Worm (Caenorhabditis elegans) whole organism, L4 larva: ENCODE results near the gene ndub-6.

ENCODE experiments used
- F10B5.3 ChIP-seq: sonication (generic microtip); optimal IDR thresholded peaks from 2 replicates; lab custom pipeline; 2016; ENCODE audit warnings: mild to moderate bottlenecking, missing genetic modification characterization, missing compliant biosample characterization
- F37D6.2 ChIP-seq: sonication (generic microtip); optimal IDR thresholded peaks from 2 replicates; lab custom pipeline; 2016; ENCODE audit warnings: mild to moderate bottlenecking, missing genetic modification characterization, missing compliant biosample characterization
- F44E2.7 ChIP-seq: fragments of 200-800 bp; sonication (Bioruptor generic); IDR thresholded peaks from 2 replicates; pipeline ENCODE4 v2.1.2; 2022; ENCODE audit warnings: missing genetic modification characterization, missing compliant biosample characterization
- F49E8.2 ChIP-seq: sonication (generic microtip); optimal IDR thresholded peaks from 2 replicates; lab custom pipeline; 2016; ENCODE audit warnings: missing compliant biosample characterization, mild to moderate bottlenecking, missing genetic modification characterization, borderline replicate concordance
- R02D3.7 ChIP-seq: fragments of 150-350 bp; sonication (generic microtip); optimal IDR thresholded peaks from 3 replicates; lab custom pipeline; 2014; ENCODE audit warnings: missing biosample characterization, missing genetic modification characterization
- T26A8.4 ChIP-seq: fragments of 200-800 bp; sonication (Bioruptor generic); IDR thresholded peaks from 2 replicates; pipeline ENCODE4 v1.3.6; 2022; ENCODE audit warnings: missing genetic modification characterization, missing compliant biosample characterization
- Y105C5A.15 ChIP-seq: fragments of 200-800 bp; sonication (Bioruptor generic); IDR thresholded peaks from 2 replicates; pipeline ENCODE4 v1.3.6; 2022; ENCODE audit warnings: missing genetic modification characterization, missing compliant biosample characterization
- Y5F2A.4 ChIP-seq: fragments of 200-800 bp; sonication (Bioruptor generic); optimal IDR thresholded peaks from 2 replicates; lab custom pipeline; 2018; ENCODE audit warnings: mild to moderate bottlenecking, missing genetic modification characterization, missing compliant biosample characterization
- Y75B8A.6 ChIP-seq: fragments of 200-800 bp; sonication (Bioruptor generic); IDR thresholded peaks from 2 replicates; pipeline ENCODE4 v1.3.6; 2022; ENCODE audit warnings: missing genetic modification reagents, missing genetic modification characterization, missing compliant biosample characterization
- ZK546.5 ChIP-seq, 2 experiments: sonication (generic microtip); optimal IDR thresholded peaks; 2 replicates each; lab custom pipeline; 2017; ENCODE audit warnings: missing biosample characterization in 2 of 2, missing genetic modification characterization in 2 of 2
- aha-1 ChIP-seq: fragments of 150-350 bp; peaks from one replicate; lab custom pipeline; 2014; ENCODE audit warnings: missing biosample characterization, missing genetic modification characterization
- attf-4 ChIP-seq: sonication (generic microtip); optimal IDR thresholded peaks from 3 replicates; lab custom pipeline; 2017; ENCODE audit warnings: missing biosample characterization, missing genetic modification characterization
- ceh-20 ChIP-seq: fragments of 200-800 bp; sonication (Bioruptor generic); IDR thresholded peaks from 2 replicates; pipeline ENCODE4 v1.3.6; 2022; ENCODE audit warnings: missing genetic modification reagents, missing genetic modification characterization, missing compliant biosample characterization
- ceh-62 ChIP-seq: sonication (generic microtip); optimal IDR thresholded peaks from 2 replicates; lab custom pipeline; 2017; ENCODE audit warnings: missing biosample characterization, missing genetic modification characterization
- ctbp-1 ChIP-seq: fragments of 200-800 bp; sonication (Bioruptor generic); IDR thresholded peaks from 2 replicates; pipeline ENCODE4 v1.3.6; 2022; ENCODE audit warnings: missing genetic modification reagents, missing genetic modification characterization, missing compliant biosample characterization
- daf-16 ChIP-seq, 3 experiments: sonication (generic microtip); optimal IDR thresholded peaks; 2 replicates each; lab custom pipeline; 2016 to 2017; ENCODE audit warnings: missing genetic modification characterization in 3 of 3, missing genetic modification reagents in 3 of 3, mild to moderate bottlenecking in 2 of 3, missing compliant biosample characterization in 2 of 3, missing biosample characterization in 1 of 3, moderate library complexity in 1 of 3
- dmd-6 ChIP-seq: fragments of 200-800 bp; sonication (Bioruptor generic); IDR thresholded peaks from 2 replicates; pipeline ENCODE4 v1.3.6; 2022; ENCODE audit warnings: missing genetic modification reagents, missing genetic modification characterization, missing compliant biosample characterization
- dmd-9 ChIP-seq: fragments of 200-800 bp; sonication (Bioruptor generic); IDR thresholded peaks from 2 replicates; pipeline ENCODE4 v1.3.6; 2022; ENCODE audit warnings: missing genetic modification reagents, missing genetic modification characterization, missing compliant biosample characterization
- dpl-1 ChIP-seq: fragments of 150-350 bp; optimal IDR thresholded peaks from 2 replicates; lab custom pipeline; 2014; ENCODE audit warnings: missing biosample characterization, missing genetic modification reagents, missing genetic modification characterization
- dve-1 ChIP-seq: sonication (generic microtip); optimal IDR thresholded peaks from 2 replicates; lab custom pipeline; 2017; ENCODE audit warnings: antibody characterized with exemption, mild to moderate bottlenecking, missing genetic modification characterization, missing compliant biosample characterization; ENCODE audit not compliant: insufficient read depth
- egl-43 ChIP-seq: fragments of 200-800 bp; sonication (Bioruptor generic); IDR thresholded peaks from 2 replicates; pipeline ENCODE4 v1.3.6; 2022; ENCODE audit warnings: missing genetic modification reagents, missing genetic modification characterization, missing compliant biosample characterization
- hlh-11 ChIP-seq: fragments of 200-800 bp; sonication (Bioruptor generic); optimal IDR thresholded peaks from 2 replicates; lab custom pipeline; 2018; ENCODE audit warnings: mild to moderate bottlenecking, missing genetic modification characterization, missing compliant biosample characterization
- lin-13 ChIP-seq: fragments of 150-350 bp; optimal IDR thresholded peaks from 2 replicates; lab custom pipeline; 2014; ENCODE audit warnings: missing biosample characterization, missing genetic modification reagents, missing genetic modification characterization
- mes-2 ChIP-seq: sonication (generic microtip); optimal IDR thresholded peaks from 2 replicates; lab custom pipeline; 2016; ENCODE audit warnings: missing genotype, mild to moderate bottlenecking, missing genetic modification characterization, missing compliant biosample characterization; ENCODE audit not compliant: poor library complexity, severe bottlenecking
- mxl-2 ChIP-seq: fragments of 200-800 bp; sonication (Bioruptor generic); conservative IDR thresholded peaks from 2 replicates; pipeline ENCODE4 v1.3.6; 2022; ENCODE audit warnings: missing genetic modification reagents, missing genetic modification characterization, missing compliant biosample characterization
- nhr-102 ChIP-seq: sonication (generic microtip); optimal IDR thresholded peaks from 2 replicates; lab custom pipeline; 2016; ENCODE audit warnings: mild to moderate bottlenecking, missing genetic modification characterization, moderate library complexity, missing compliant biosample characterization
- nhr-11 ChIP-seq: fragments of 150-350 bp; optimal IDR thresholded peaks from 2 replicates; lab custom pipeline; 2014; ENCODE audit warnings: missing biosample characterization, missing genetic modification characterization
- nhr-28 ChIP-seq: fragments of 150-350 bp; optimal IDR thresholded peaks from 2 replicates; lab custom pipeline; 2014; ENCODE audit warnings: missing biosample characterization, missing genetic modification characterization
- nhr-42 ChIP-seq: fragments of 200-800 bp; sonication (Bioruptor generic); IDR thresholded peaks from 2 replicates; pipeline ENCODE4 v1.3.6; 2022; ENCODE audit warnings: missing genetic modification characterization, missing compliant biosample characterization
- nhr-6 ChIP-seq: fragments of 150-350 bp; optimal IDR thresholded peaks from 2 replicates; lab custom pipeline; 2014; ENCODE audit warnings: missing biosample characterization, missing genetic modification characterization
- saeg-2 ChIP-seq: fragments of 200-800 bp; sonication (Bioruptor generic); IDR thresholded peaks from 2 replicates; pipeline ENCODE4 v1.3.6; 2022; ENCODE audit warnings: missing genetic modification reagents, missing genetic modification characterization, missing compliant biosample characterization
- sdz-12 ChIP-seq: fragments of 200-800 bp; sonication (Bioruptor generic); optimal IDR thresholded peaks from 2 replicates; lab custom pipeline; 2018; ENCODE audit warnings: mild to moderate bottlenecking, missing genetic modification characterization, missing compliant biosample characterization
- set-16 ChIP-seq: fragments of 200-800 bp; sonication (Bioruptor generic); IDR thresholded peaks from 2 replicates; pipeline ENCODE4 v1.3.6; 2022; ENCODE audit warnings: missing genetic modification reagents, missing genetic modification characterization, missing compliant biosample characterization
- tra-1 ChIP-seq: fragments of 200-800 bp; sonication (Bioruptor generic); IDR thresholded peaks from 2 replicates; pipeline ENCODE4 v1.3.6; 2022; ENCODE audit warnings: missing genetic modification reagents, missing genetic modification characterization, missing compliant biosample characterization
- unc-62 ChIP-seq, 3 experiments: fragments of 150-350 bp in 1 of 3; sonication (generic microtip); optimal IDR thresholded peaks in 2 of 3; peaks in 1 of 3; 1 replicate in 1 of 3; 2 replicates in 2 of 3; lab custom pipeline; 2014 to 2017; ENCODE audit warnings: missing biosample characterization in 3 of 3, missing genetic modification characterization in 3 of 3, missing genetic modification reagents in 3 of 3, missing genotype in 1 of 3
- vab-7 ChIP-seq: fragments of 200-800 bp; sonication (Bioruptor generic); IDR thresholded peaks from 2 replicates; pipeline ENCODE4 v1.3.6; 2022; ENCODE audit warnings: missing genetic modification reagents, missing genetic modification characterization, missing compliant biosample characterization
- zfp-2 ChIP-seq: sonication (generic microtip); optimal IDR thresholded peaks from 2 replicates; lab custom pipeline; 2016; ENCODE audit warnings: mild to moderate bottlenecking, missing genetic modification characterization, missing compliant biosample characterization
- zip-11 ChIP-seq: fragments of 200-800 bp; sonication (Bioruptor generic); IDR thresholded peaks from 2 replicates; pipeline ENCODE4 v1.3.6; 2022; ENCODE audit warnings: missing genetic modification characterization, missing compliant biosample characterization
- zip-2 ChIP-seq: fragments of 150-350 bp; optimal IDR thresholded peaks from 2 replicates; lab custom pipeline; 2014; ENCODE audit warnings: missing biosample characterization, missing genetic modification characterization
- ztf-11 ChIP-seq: fragments of 150-350 bp; optimal IDR thresholded peaks from 2 replicates; lab custom pipeline; 2014; ENCODE audit warnings: missing biosample characterization, missing genetic modification characterization
- ztf-7 ChIP-seq: fragments of 150-350 bp; optimal IDR thresholded peaks from 2 replicates; lab custom pipeline; 2014; ENCODE audit warnings: missing biosample characterization, missing genetic modification characterization

The ndub-6 gene

DNA sequence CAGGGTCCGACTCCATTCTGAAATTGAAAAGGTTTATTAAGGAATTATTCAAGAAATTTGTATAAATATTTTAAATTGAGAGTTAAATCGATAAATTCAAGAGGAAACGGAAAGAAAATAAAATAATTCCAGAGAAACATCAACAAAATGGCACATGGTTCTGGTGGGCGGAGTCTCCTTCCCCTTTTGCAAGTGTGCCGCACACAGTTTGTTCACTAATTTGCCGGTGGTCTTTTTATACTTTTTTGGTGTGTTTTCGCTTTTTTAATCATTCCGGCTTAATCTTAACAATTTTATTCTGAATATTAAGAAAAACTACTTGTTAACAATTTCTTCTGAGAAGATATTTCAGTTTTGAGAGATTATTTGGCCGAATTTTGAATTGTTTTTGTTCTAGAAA, 47.3 kb upstream of the ndub-6 start, which contains the start of the genes ragc-1 and Y24F12A.1 (continued):
- no peak for TF ChIP-seq attf-4 (tag; lab: Kevin White, UChicago)

- TF ChIP-seq set-16 (GFP tag; lab: Robert Waterston, UW), result peak; percentile 97
- TF ChIP-seq mxl-2 (GFP tag; lab: Robert Waterston, UW), result peak; percentile 60; the same call in 1 of the 2 replicates
- TF ChIP-seq egl-43 (GFP tag; lab: Robert Waterston, UW), result peak; percentile 63; the same call in 1 of the 2 replicates
Measured at ce11 chrIV:11616543-11616942, 35.7 kb upstream of the ndub-6 start.

DNA sequence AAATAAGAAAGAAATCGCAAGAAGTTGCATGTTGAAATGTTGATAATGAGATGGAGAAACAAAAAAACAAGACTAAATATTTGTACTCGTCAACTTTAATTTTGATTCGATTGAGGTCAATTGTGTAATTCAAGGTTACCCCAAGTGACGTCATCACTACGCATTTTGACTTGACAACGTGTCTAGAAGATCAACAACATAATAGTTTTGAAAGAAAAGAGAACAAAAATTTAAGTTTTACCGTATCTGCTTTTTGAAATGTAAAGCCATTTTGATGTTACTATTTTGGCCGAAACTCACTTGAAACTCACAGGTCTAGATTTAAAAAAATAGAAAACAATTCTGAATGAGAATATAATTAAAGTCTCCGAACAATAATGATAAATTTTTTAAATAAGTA, 31.3 kb upstream of the ndub-6 start, which contains the start of gene dsl-5:
Gene dsl-5 (minus strand): TSS at position 101 of the 400 bp plus-strand sequence.
- TF ChIP-seq dmd-9 (GFP tag; lab: Robert Waterston, UW), result no peak
- no peak for TF ChIP-seq F37D6.2
- no peak for TF ChIP-seq ztf-11 (tag; lab: Kevin White, UChicago)
- no peak for TF ChIP-seq aha-1
- TF ChIP-seq Y5F2A.4 (GFP tag; lab: Kevin White, UChicago), result no peak
- no peak for TF ChIP-seq ZK546.5 (tag; optimal IDR thresholded peaks at IDR 0.05; lab: Kevin White, UChicago)
- no peak for TF ChIP-seq F10B5.3 (tag; lab: Kevin White, UChicago)
- TF ChIP-seq, all 104 proteins: peak for 0

ce11 chrIV:11622336-11622735, 29.9 kb upstream of the ndub-6 start:
- no peak for TF ChIP-seq daf-16 (GFP tag; optimal IDR thresholded peaks at IDR 0.05; lab: Kevin White, UChicago)
- peak; percentile 61 for TF ChIP-seq daf-16 (tag; optimal IDR thresholded peaks at IDR 0.05; lab: Kevin White, UChicago)
- TF ChIP-seq ceh-20, result no peak
- TF ChIP-seq dve-1 (tag; lab: Kevin White, UChicago), result peak; percentile 2
- TF ChIP-seq Y105C5A.15 (GFP tag; lab: Robert Waterston, UW), result no peak
- TF ChIP-seq unc-62 (GFP tag; optimal IDR thresholded peaks at IDR 0.05 in 1 of 2; lab: Kevin White, UChicago), result peak in 1 of 2 experiments; percentile 62
- TF ChIP-seq unc-62 (tag; optimal IDR thresholded peaks at IDR 0.05; lab: Kevin White, UChicago), result no peak
- TF ChIP-seq, all 104 proteins: peak for 3

DNA sequence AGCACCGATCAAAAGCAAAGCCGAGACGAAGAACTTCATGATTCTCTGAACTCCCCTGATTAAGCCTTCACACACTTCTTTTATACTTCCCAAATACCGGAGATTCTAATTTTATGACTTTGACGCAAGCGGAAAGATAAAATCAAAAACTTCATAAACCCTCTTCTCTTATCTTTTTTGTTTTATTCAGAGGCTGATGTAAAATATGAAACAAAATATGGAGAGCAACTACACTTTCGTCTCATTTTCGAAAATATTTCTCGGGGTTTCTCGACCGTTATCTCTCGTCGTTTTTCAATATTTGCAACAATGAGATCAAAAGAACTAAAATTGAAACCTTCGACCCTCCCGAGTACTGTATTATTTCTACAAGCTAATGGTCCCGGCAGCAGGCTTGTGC, 29.1 kb upstream of the ndub-6 start, which contains the start of gene lys-4:
Gene lys-4 (minus strand): TSS at position 115 of the 400 bp plus-strand sequence.
- TF ChIP-seq mes-2 (tag; lab: Kevin White, UChicago) (no peak), daf-16 (GFP tag; optimal IDR thresholded peaks at IDR 0.05; lab: Kevin White, UChicago) (no peak), daf-16 (tag; optimal IDR thresholded peaks at IDR 0.05; lab: Kevin White, UChicago) (peak; percentile 33), sdz-12 (GFP tag; lab: Kevin White, UChicago) (no peak), F49E8.2 (tag; lab: Kevin White, UChicago) (no peak), zip-2 (tag; lab: Kevin White, UChicago) (no peak), Y105C5A.15 (GFP tag; lab: Robert Waterston, UW) (no peak), vab-7 (no peak), zip-11 (GFP tag; lab: Robert Waterston, UW) (no peak), nhr-11 (no peak), hlh-11 (tag; lab: Kevin White, UChicago) (peak; percentile 30), tra-1 (GFP tag; lab: Robert Waterston, UW) (no peak), nhr-28 (peak; percentile 36), mxl-2 (GFP tag; lab: Robert Waterston, UW) (no peak), dve-1 (tag; lab: Kevin White, UChicago) (peak; percentile 42), R02D3.7 (tag; lab: Kevin White, UChicago) (no peak), saeg-2 (GFP tag; lab: Robert Waterston, UW) (no peak), Y5F2A.4 (GFP tag; lab: Kevin White, UChicago) (no peak), nhr-6 (tag; lab: Kevin White, UChicago) (no peak), T26A8.4 (GFP tag; lab: Robert Waterston, UW) (no peak), nhr-102 (tag; lab: Kevin White, UChicago) (no peak), Y75B8A.6 (GFP tag; lab: Robert Waterston, UW) (no peak), ctbp-1 (GFP tag; lab: Robert Waterston, UW) (no peak), dmd-6 (peak; percentile 40), dpl-1 (GFP tag; lab: Kevin White, UChicago) (no peak), lin-13 (GFP tag; lab: Kevin White, UChicago) (no peak), nhr-42 (GFP tag; lab: Robert Waterston, UW) (no peak), zfp-2 (no peak), ceh-20 (no peak), attf-4 (tag; lab: Kevin White, UChicago) (no peak), F44E2.7 (GFP tag; lab: Robert Waterston, UW) (no peak), ztf-7 (tag; lab: Kevin White, UChicago) (no peak), aha-1 (no peak), F10B5.3 (tag; lab: Kevin White, UChicago) (no peak), ceh-62 (no peak)
